Worm (Caenorhabditis elegans): ENCODE measurements around the gene T02C1.2.

Gene T02C1.2

ce11 chrIII:9250729-9251128 is at the start of gene T02C1.2:
TSS of gene T02C1.2 (plus strand) at chrIII:9251029.
- TF ChIP-seq mab-5 (tag; optimal IDR thresholded peaks at IDR 0.05) (no peak), nhr-25 (tag; optimal IDR thresholded peaks at IDR 0.05) (no peak), ztf-11 (tag; optimal IDR thresholded peaks at IDR 0.05) (no peak), nhr-21 (tag; optimal IDR thresholded peaks at IDR 0.05) (no peak), nhr-237 (tag; optimal IDR thresholded peaks at IDR 0.05) (no peak), sem-4 (tag; optimal IDR thresholded peaks at IDR 0.05) (no peak), lin-39 (tag; optimal IDR thresholded peaks at IDR 0.05) (no peak), ceh-82 (tag; optimal IDR thresholded peaks at IDR 0.05) (no peak), dmd-4 (tag; optimal IDR thresholded peaks at IDR 0.05) (no peak), peb-1 (tag; optimal IDR thresholded peaks at IDR 0.05) (no peak), ztf-1 (GFP tag; conservative IDR thresholded peaks at IDR 0.05) (no peak), nhr-129 (tag; optimal IDR thresholded peaks at IDR 0.05) (no peak), Y55F3AM.14 (GFP tag; optimal IDR thresholded peaks at IDR 0.05) (no peak), lsy-2 (tag; optimal IDR thresholded peaks at IDR 0.05) (no peak)

ce11 chrIII:9201977-9202376 is 48.9 kb upstream of the T02C1.2 start:
- TF ChIP-seq ztf-11 (tag; optimal IDR thresholded peaks at IDR 0.05) (no peak), fos-1 (tag; optimal IDR thresholded peaks at IDR 0.05) (no peak), crh-2 (tag; optimal IDR thresholded peaks at IDR 0.05) (no peak), lin-39 (tag; optimal IDR thresholded peaks at IDR 0.05) (no peak), lin-13 (GFP tag; optimal IDR thresholded peaks at IDR 0.05) (no peak), alr-1 (tag; optimal IDR thresholded peaks at IDR 0.05) (no peak), sem-4 (tag; optimal IDR thresholded peaks at IDR 0.05) (no peak), blmp-1 (tag; optimal IDR thresholded peaks at IDR 0.05; ENCODE audit: insufficient read depth) (no peak), sma-9 (GFP tag; optimal IDR thresholded peaks at IDR 0.05) (no peak), sma-9 (tag; optimal IDR thresholded peaks at IDR 0.05) (no peak), lin-11 (tag; optimal IDR thresholded peaks at IDR 0.05) (no peak), unc-55 (GFP tag; optimal IDR thresholded peaks at IDR 0.05) (no peak), skn-1 (tag; optimal IDR thresholded peaks at IDR 0.05) (no peak), peb-1 (tag; optimal IDR thresholded peaks at IDR 0.05) (no peak)

ce11 chrIII:9206185-9206584 is 44.6 kb upstream of the T02C1.2 start, which contains the start of gene ZC84.1:
TSS of gene ZC84.1 (minus strand) at chrIII:9206285.
- TF ChIP-seq peb-1 (tag; optimal IDR thresholded peaks at IDR 0.05) = no peak
- TF ChIP-seq ztf-4 (tag; optimal IDR thresholded peaks at IDR 0.05) = no peak
- no peak for TF ChIP-seq nhr-25 (tag; optimal IDR thresholded peaks at IDR 0.05)
- no peak for TF ChIP-seq blmp-1 (tag; optimal IDR thresholded peaks at IDR 0.05; ENCODE audit: insufficient read depth)
- TF ChIP-seq sma-3 (GFP tag; optimal IDR thresholded peaks at IDR 0.05) = no peak
- no peak for TF ChIP-seq ztf-11 (tag; optimal IDR thresholded peaks at IDR 0.05)
- no peak for TF ChIP-seq lsy-2 (tag; optimal IDR thresholded peaks at IDR 0.05)
- no peak for TF ChIP-seq nhr-77 (tag; optimal IDR thresholded peaks at IDR 0.05)
- no peak for TF ChIP-seq F13H6.1 (tag; optimal IDR thresholded peaks at IDR 0.05)
- TF ChIP-seq Y55F3AM.14 (GFP tag; optimal IDR thresholded peaks at IDR 0.05) = no peak
- no peak for TF ChIP-seq crh-2 (tag; optimal IDR thresholded peaks at IDR 0.05)
- TF ChIP-seq sma-9 (GFP tag; optimal IDR thresholded peaks at IDR 0.05) = no peak
- no peak for TF ChIP-seq sma-9 (tag; optimal IDR thresholded peaks at IDR 0.05)

ce11 chrIII:9215367-9215766 is 35.5 kb upstream of the T02C1.2 start, which contains the start of gene npr-29:
TSS of gene npr-29 (minus strand) at chrIII:9215467.
- no peak for TF ChIP-seq ZK546.5 (tag; optimal IDR thresholded peaks at IDR 0.05)
- no peak for TF ChIP-seq lin-13 (GFP tag; optimal IDR thresholded peaks at IDR 0.05)
- TF ChIP-seq peb-1 (tag; optimal IDR thresholded peaks at IDR 0.05) = no peak
- TF ChIP-seq sem-4 (tag; optimal IDR thresholded peaks at IDR 0.05) = no peak
- no peak for TF ChIP-seq unc-39 (tag; optimal IDR thresholded peaks at IDR 0.05)
- TF ChIP-seq nhr-6 (tag; optimal IDR thresholded peaks at IDR 0.05) = no peak
- TF ChIP-seq lsy-2 (tag; optimal IDR thresholded peaks at IDR 0.05) = no peak
- no peak for TF ChIP-seq ztf-4 (tag; optimal IDR thresholded peaks at IDR 0.05)
- no peak for TF ChIP-seq fos-1 (tag; optimal IDR thresholded peaks at IDR 0.05)
- TF ChIP-seq nhr-129 (tag; optimal IDR thresholded peaks at IDR 0.05) = no peak
- no peak for TF ChIP-seq unc-62 (GFP tag; optimal IDR thresholded peaks at IDR 0.05)
- no peak for TF ChIP-seq dmd-4 (tag; optimal IDR thresholded peaks at IDR 0.05)

ce11 chrIII:9224986-9225385 is 25.8 kb upstream of the T02C1.2 start:
- TF ChIP-seq mdl-1 (tag; optimal IDR thresholded peaks at IDR 0.05) = no peak
- TF ChIP-seq peb-1 (tag; optimal IDR thresholded peaks at IDR 0.05) = no peak
- no peak for TF ChIP-seq lsy-2 (tag; optimal IDR thresholded peaks at IDR 0.05)
- no peak for TF ChIP-seq blmp-1 (tag; optimal IDR thresholded peaks at IDR 0.05; ENCODE audit: insufficient read depth)
- TF ChIP-seq lin-13 (GFP tag; optimal IDR thresholded peaks at IDR 0.05) = no peak
- no peak for TF ChIP-seq elt-1 (tag; optimal IDR thresholded peaks at IDR 0.05)
- TF ChIP-seq elt-3 (tag; optimal IDR thresholded peaks at IDR 0.05) = no peak
- TF ChIP-seq nhr-129 (tag; optimal IDR thresholded peaks at IDR 0.05) = no peak
- no peak for TF ChIP-seq sem-4 (tag; optimal IDR thresholded peaks at IDR 0.05)
- no peak for TF ChIP-seq alr-1 (tag; optimal IDR thresholded peaks at IDR 0.05)
- TF ChIP-seq ama-1 (optimal IDR thresholded peaks at IDR 0.05) = no peak
- TF ChIP-seq ceh-16 (tag; optimal IDR thresholded peaks at IDR 0.05) = no peak
- TF ChIP-seq nhr-11 (tag; optimal IDR thresholded peaks at IDR 0.05) = no peak
- no peak for TF ChIP-seq ztf-4 (tag; optimal IDR thresholded peaks at IDR 0.05)
- no peak for TF ChIP-seq F13H6.1 (tag; optimal IDR thresholded peaks at IDR 0.05)
